Worm (Caenorhabditis elegans): ENCODE results near the gene pbs-3.

ce11 chrII:4992977-4993376, 37.8 kb upstream of the pbs-3 start, which contains the start of gene pigb-1:
- no peak for TF ChIP-seq ceh-82 (tag; optimal IDR thresholded peaks at IDR 0.05)
- TF ChIP-seq unc-130 (GFP tag; optimal IDR thresholded peaks at IDR 0.05) = no peak
- TF ChIP-seq daf-19 (GFP tag; conservative IDR thresholded peaks at IDR 0.05) = no peak
- no peak for TF ChIP-seq ztf-7 (tag; optimal IDR thresholded peaks at IDR 0.05)
- TF ChIP-seq mep-1 (tag; optimal IDR thresholded peaks at IDR 0.05) = no peak
- TF ChIP-seq ama-1 (optimal IDR thresholded peaks at IDR 0.05) = no peak
- TF ChIP-seq pqm-1 (tag; optimal IDR thresholded peaks at IDR 0.05) = no peak
- no peak for TF ChIP-seq ZK337.2 (GFP tag; IDR thresholded peaks at IDR 0.05)
- TF ChIP-seq sdz-12 (GFP tag; optimal IDR thresholded peaks at IDR 0.05) = no peak
- no peak for TF ChIP-seq mes-2 (tag; optimal IDR thresholded peaks at IDR 0.05; ENCODE audit: poor library complexity, severe bottlenecking)
- no peak for TF ChIP-seq lin-1 (GFP tag; IDR thresholded peaks at IDR 0.05)

Data from whole organism, L4 larva.